Worm (Caenorhabditis elegans): ENCODE data around the gene met-2.

DNA sequence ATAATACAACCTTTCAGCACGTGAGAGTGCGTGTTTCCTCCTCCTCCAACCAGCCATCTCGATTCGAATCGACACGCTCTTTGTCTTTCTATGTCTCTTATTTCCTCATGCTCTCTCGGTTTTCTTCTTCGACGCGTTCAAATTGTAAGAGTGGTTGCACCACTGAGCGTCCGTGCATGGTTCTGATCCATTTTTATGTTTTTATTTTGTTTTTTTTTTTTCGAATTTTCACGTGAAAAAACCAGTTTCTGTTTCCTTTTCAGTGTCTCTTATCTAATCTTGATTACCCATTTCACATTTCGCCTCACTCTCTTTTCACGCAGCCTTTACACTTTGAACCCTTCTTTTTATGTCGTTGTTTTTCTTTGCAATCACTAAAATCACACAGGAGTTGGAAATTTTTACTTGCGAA is 4.2 kb upstream of the met-2 start:
- peak; percentile 46 for TF ChIP-seq elt-2 (tag; optimal IDR thresholded peaks at IDR 0.05)
- peak; percentile 76 for TF ChIP-seq blmp-1 (tag; optimal IDR thresholded peaks at IDR 0.05)
- TF ChIP-seq sptf-1 (tag; optimal IDR thresholded peaks at IDR 0.05): no peak
- peak; percentile 56 for TF ChIP-seq nhr-71 (tag; optimal IDR thresholded peaks at IDR 0.05)
- TF ChIP-seq elt-3 (tag; optimal IDR thresholded peaks at IDR 0.05): peak in 4 of 6 experiments; percentile 53 to 91 (median 72)
- TF ChIP-seq vab-15 (tag; optimal IDR thresholded peaks at IDR 0.05): no peak
- no peak for TF ChIP-seq fkh-10 (GFP tag; optimal IDR thresholded peaks at IDR 0.05)
- TF ChIP-seq hpl-2 (GFP tag; optimal IDR thresholded peaks at IDR 0.05): no peak
- TF ChIP-seq unc-86 (tag; optimal IDR thresholded peaks at IDR 0.05): no peak
- no peak for TF ChIP-seq nhr-237 (tag; optimal IDR thresholded peaks at IDR 0.05)

Data from whole organism, L1 larva.